Fruit fly (Drosophila melanogaster): ENCODE data around the gene CG10650.
A peak's percentile ranks its signal among the peaks of the same experiment; 100 is the strongest.

Gene CG10650

DNA sequence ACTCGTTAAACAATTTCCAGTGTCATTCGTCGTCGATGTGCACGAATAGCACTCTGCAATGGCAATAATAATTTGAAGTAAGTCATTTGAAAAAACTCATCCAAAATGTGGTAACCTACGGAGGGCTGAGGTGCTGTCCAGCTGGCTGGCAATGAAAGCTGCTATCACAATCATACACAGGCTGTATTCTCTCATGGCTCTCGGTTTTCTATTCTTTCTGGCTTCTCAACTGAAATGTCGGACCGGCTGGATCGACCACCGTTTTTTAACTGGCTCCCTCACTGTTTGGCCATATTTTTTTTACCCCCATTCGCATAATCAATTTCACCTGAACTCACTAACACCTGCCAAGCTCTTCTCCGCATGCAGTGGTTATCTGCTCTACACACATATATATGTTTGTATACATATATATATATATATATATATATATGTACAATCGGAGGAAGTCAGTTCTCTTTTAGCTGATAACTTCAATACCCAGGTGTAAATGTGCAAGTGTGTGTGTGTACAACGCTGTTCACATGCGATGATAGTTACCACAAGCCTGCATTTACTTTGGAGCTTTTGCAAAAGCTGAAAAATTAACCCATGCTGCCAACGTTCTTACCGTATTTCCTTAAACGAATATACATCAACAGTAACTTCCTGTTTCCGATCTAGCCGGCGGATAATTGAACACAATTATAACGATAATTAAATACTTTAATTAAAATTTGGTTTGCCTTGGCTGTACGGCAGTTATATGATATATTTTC lies at the start of gene CG10650 (continued):
- no peak for TF ChIP-seq bowl (GFP tag; IDR thresholded peaks at IDR 0.05)
- no peak for TF ChIP-seq ftz-f1 (GFP tag; optimal IDR thresholded peaks at IDR 0.05)
- no peak for TF ChIP-seq CG3838 (GFP tag; optimal IDR thresholded peaks at IDR 0.05)
- TF ChIP-seq bigmax (GFP tag; optimal IDR thresholded peaks at IDR 0.05) = no peak
- TF ChIP-seq CG2199 (GFP tag; IDR thresholded peaks at IDR 0.05) = 0 out of 3 replicates have a peak, but pooled peaks have one; percentile 34

DNA sequence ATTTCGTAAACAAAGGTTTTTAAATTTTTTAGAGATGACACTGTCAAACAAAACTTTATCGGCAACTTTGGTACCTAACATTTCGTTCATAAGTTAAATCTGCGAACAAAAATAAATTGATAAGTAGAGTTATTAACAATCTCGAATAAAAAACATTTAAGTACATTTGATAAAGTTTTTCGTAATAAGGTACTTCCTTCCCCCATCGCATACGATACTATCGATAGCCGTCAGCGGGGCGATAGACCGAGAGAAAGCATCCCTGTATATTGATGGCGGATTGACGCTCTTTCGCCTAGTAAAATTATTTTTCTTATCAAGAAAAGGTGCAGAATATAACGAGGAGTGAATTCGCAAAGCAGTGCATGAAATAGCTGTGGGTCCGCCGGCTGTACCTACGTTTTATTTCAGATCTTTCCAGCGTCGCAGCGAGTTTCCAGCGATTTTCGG lies 49.4 kb upstream of the CG10650 start, which contains the start of the genes Ttc19 and Acn:
TSS of gene Ttc19 (minus strand) at position 38 of the 450 bp plus-strand sequence.
TSS of gene Acn (plus strand) at position 245 of the 450 bp plus-strand sequence.
- TF ChIP-seq Tbp (GFP tag; optimal IDR thresholded peaks at IDR 0.05) (no peak), sisA (GFP tag; IDR thresholded peaks at IDR 0.05) (peak; percentile 84), Dp (GFP tag; optimal IDR thresholded peaks at IDR 0.05) (peak; percentile 53), sqz (GFP tag; optimal IDR thresholded peaks at IDR 0.05) (no peak), CG17912 (GFP tag; optimal IDR thresholded peaks at IDR 0.05) (peak; percentile 59), BtbVII (GFP tag; optimal IDR thresholded peaks at IDR 0.05) (peak; percentile 6), cad (GFP tag; optimal IDR thresholded peaks at IDR 0.05) (no peak), rib (GFP tag; IDR thresholded peaks at IDR 0.05) (peak; percentile 75), ATbp (GFP tag; optimal IDR thresholded peaks at IDR 0.05) (no peak), CG4424 (GFP tag; optimal IDR thresholded peaks at IDR 0.05) (peak; percentile 87), ara (GFP tag; IDR thresholded peaks at IDR 0.05) (peak; percentile 82), CG4707 (GFP tag; optimal IDR thresholded peaks at IDR 0.05) (peak; percentile 25), hkb (optimal IDR thresholded peaks at IDR 0.05) (no peak), hkb (GFP tag; IDR thresholded peaks at IDR 0.05) (peak; percentile 84), CG14014 (GFP tag; IDR thresholded peaks at IDR 0.05) (peak; percentile 78), zf30C (GFP tag; optimal IDR thresholded peaks at IDR 0.05) (no peak), Deaf1 (tag; optimal IDR thresholded peaks at IDR 0.05) (no peak), CG7745 (tag; optimal IDR thresholded peaks at IDR 0.05) (no peak), CG16815 (GFP tag; optimal IDR thresholded peaks at IDR 0.05) (peak; percentile 73), Dad (GFP tag; optimal IDR thresholded peaks at IDR 0.05) (peak; percentile 92), Opbp (GFP tag; IDR thresholded peaks at IDR 0.05; ENCODE audit: partially characterized antibody) (peak; percentile 96), Mrtf (GFP tag; IDR thresholded peaks at IDR 0.05) (no peak; the same call in none of the 3 replicates), CG11723 (GFP tag; optimal IDR thresholded peaks at IDR 0.05) (peak; percentile 43), gce (GFP tag; IDR thresholded peaks at IDR 0.05) (0 out of 3 replicates have a peak, but pooled peaks have one; percentile 33), Med (GFP tag) (peak; percentile 97), CG1832 (GFP tag; optimal IDR thresholded peaks at IDR 0.05) (no peak), CG12236 (GFP tag; optimal IDR thresholded peaks at IDR 0.05) (peak; percentile 86), tna (GFP tag; IDR thresholded peaks at IDR 0.05; ENCODE audit: partially characterized antibody) (peak; percentile 89), CoRest (tag; optimal IDR thresholded peaks at IDR 0.05) (peak; percentile 88), Dek (tag; optimal IDR thresholded peaks at IDR 0.05) (peak; percentile 82), gsb-n (tag; optimal IDR thresholded peaks at IDR 0.05) (no peak), CG12299 (tag; optimal IDR thresholded peaks at IDR 0.05) (peak; percentile 51), wor (GFP tag; IDR thresholded peaks at IDR 0.05) (peak; percentile 65), NK7.1 (GFP tag; optimal IDR thresholded peaks at IDR 0.05) (peak; percentile 68), Fer3 (tag; optimal IDR thresholded peaks at IDR 0.05) (peak; percentile 80), CG14965 (GFP tag; optimal IDR thresholded peaks at IDR 0.05; ENCODE audit: borderline replicate concordance) (peak; percentile 18), CG7839 (tag; optimal IDR thresholded peaks at IDR 0.05) (peak; percentile 78), btn (GFP tag; optimal IDR thresholded peaks at IDR 0.05) (peak; percentile 56), CG2199 (GFP tag; IDR thresholded peaks at IDR 0.05) (no peak), E2f2 (GFP tag; IDR thresholded peaks at IDR 0.05) (peak; percentile 71), br (optimal IDR thresholded peaks at IDR 0.05) (no peak), nom (GFP tag; optimal IDR thresholded peaks at IDR 0.05) (peak; percentile 35), emc (GFP tag; optimal IDR thresholded peaks at IDR 0.05) (peak; percentile 65), danr (GFP tag; IDR thresholded peaks at IDR 0.05) (peak; percentile 43; the same call in 1 of the 2 replicates)

All from whole organism, embryonic.